Worm (Caenorhabditis elegans): Measurements from ENCODE around the gene mif-4.
"Not testable (repeated sequence)": the region's sequence is repeated elsewhere in the genome, so short reads cannot be mapped to it uniquely, and the experiment has no call there.

Gene mif-4

ce11 chrIV:6321667-6322066 is 14.1 kb downstream of the mif-4 start, which contains the start of gene Y73B6BL.29 (continued):
- TF ChIP-seq hpl-2 (GFP tag; optimal IDR thresholded peaks at IDR 0.05), result no peak
- TF ChIP-seq efl-3 (GFP tag; optimal IDR thresholded peaks at IDR 0.05), result peak; percentile 87
- TF ChIP-seq isw-1 (GFP tag; IDR thresholded peaks at IDR 0.05), result peak; percentile 94
- peak; percentile 98 for TF ChIP-seq egl-13 (tag; optimal IDR thresholded peaks at IDR 0.05)
- TF ChIP-seq alr-1 (tag; optimal IDR thresholded peaks at IDR 0.05; ENCODE audit: borderline replicate concordance), result no peak
- TF ChIP-seq ceh-82 (tag; optimal IDR thresholded peaks at IDR 0.05), result peak; percentile 88
- TF ChIP-seq grh-1 (GFP tag; IDR thresholded peaks at IDR 0.05), result peak; percentile 81
- TF ChIP-seq tbx-2 (tag; optimal IDR thresholded peaks at IDR 0.05), result peak; percentile 98
- peak; percentile 85 for TF ChIP-seq ztf-4 (tag; optimal IDR thresholded peaks at IDR 0.05)
- TF ChIP-seq C34B4.2 (tag; optimal IDR thresholded peaks at IDR 0.05), result peak; percentile 72
- peak; percentile 88 for TF ChIP-seq elt-2 (tag; optimal IDR thresholded peaks at IDR 0.05)
- TF ChIP-seq sox-4 (tag; optimal IDR thresholded peaks at IDR 0.05), result peak; percentile 96
- peak; percentile 78 for TF ChIP-seq aha-1 (tag; optimal IDR thresholded peaks at IDR 0.05)
- TF ChIP-seq lin-35 (GFP tag; optimal IDR thresholded peaks at IDR 0.05), result peak; percentile 99
- TF ChIP-seq nhr-11 (tag; optimal IDR thresholded peaks at IDR 0.05), result peak; percentile 80
- TF ChIP-seq hlh-17 (GFP tag; optimal IDR thresholded peaks at IDR 0.05; ENCODE audit: borderline replicate concordance), result peak; percentile 70
- TF ChIP-seq fkh-4 (tag; optimal IDR thresholded peaks at IDR 0.05; ENCODE audit: borderline replicate concordance), result peak; percentile 99
- TF ChIP-seq snpc-4 (tag; optimal IDR thresholded peaks at IDR 0.05), result peak; percentile 87
- TF ChIP-seq sup-37 (GFP tag; optimal IDR thresholded peaks at IDR 0.05), result peak; percentile 78
- peak; percentile 98 for TF ChIP-seq nhr-71 (tag; optimal IDR thresholded peaks at IDR 0.05)
- peak; percentile 19 for TF ChIP-seq nhr-237 (tag; optimal IDR thresholded peaks at IDR 0.05)
- TF ChIP-seq unc-98 (GFP tag; IDR thresholded peaks at IDR 0.05), result peak; percentile 96
- TF ChIP-seq aly-2 (tag; optimal IDR thresholded peaks at IDR 0.05), result peak; percentile 79
- TF ChIP-seq nhr-19 (GFP tag; conservative IDR thresholded peaks at IDR 0.05), result peak; percentile 94
- peak in 2 of 6 experiments; percentile 71 to 74 for TF ChIP-seq elt-3 (tag; optimal IDR thresholded peaks at IDR 0.05)
- TF ChIP-seq nhr-90 (tag; optimal IDR thresholded peaks at IDR 0.05; ENCODE audit: poor library complexity), result peak; percentile 99
- peak; percentile 96 for TF ChIP-seq lsy-2 (tag; optimal IDR thresholded peaks at IDR 0.05)
- TF ChIP-seq xbp-1 (tag; optimal IDR thresholded peaks at IDR 0.05), result peak; percentile 94
- TF ChIP-seq egl-27 (tag; optimal IDR thresholded peaks at IDR 0.05), result no peak
- TF ChIP-seq ceh-90 (tag; optimal IDR thresholded peaks at IDR 0.05), result peak; percentile 100
- peak; percentile 83 for TF ChIP-seq C16A3.4 (tag; optimal IDR thresholded peaks at IDR 0.05)
- TF ChIP-seq pag-3 (tag; optimal IDR thresholded peaks at IDR 0.05; ENCODE audit: borderline replicate concordance, insufficient read depth), result no peak
- TF ChIP-seq dpl-1 (GFP tag; optimal IDR thresholded peaks at IDR 0.05), result peak; percentile 96 to 98 (median 97)
- peak in 1 of 2 experiments; percentile 98 for TF ChIP-seq ztf-11 (tag; optimal IDR thresholded peaks at IDR 0.05)
- TF ChIP-seq lin-14 (GFP tag; optimal IDR thresholded peaks at IDR 0.05), result peak; percentile 95
- TF ChIP-seq fkh-10 (GFP tag; optimal IDR thresholded peaks at IDR 0.05), result peak; percentile 51

ce11 chrIV:6317357-6317756 is 18.4 kb downstream of the mif-4 start, which contains the start of gene Y73B6BL.12:
Gene Y73B6BL.12, minus strand, starts transcription at chrIV:6317457.
- not testable (repeated sequence) for TF ChIP-seq tbx-2 (tag; optimal IDR thresholded peaks at IDR 0.05); efl-3 (GFP tag; optimal IDR thresholded peaks at IDR 0.05); elt-3 (tag; optimal IDR thresholded peaks at IDR 0.05)

ce11 chrIV:6307439-6307838 is 28.4 kb downstream of the mif-4 start, which contains the start of gene csp-2:
Gene csp-2, plus strand, starts transcription at chrIV:6307739.
- TF ChIP-seq sox-4 (tag; optimal IDR thresholded peaks at IDR 0.05), result no peak
- TF ChIP-seq jun-1 (tag; optimal IDR thresholded peaks at IDR 0.05), result no peak
- no peak for TF ChIP-seq unc-86 (tag; optimal IDR thresholded peaks at IDR 0.05)
- no peak for TF ChIP-seq alr-1 (tag; optimal IDR thresholded peaks at IDR 0.05; ENCODE audit: borderline replicate concordance)
- TF ChIP-seq isw-1 (GFP tag; IDR thresholded peaks at IDR 0.05), result no peak
- no peak for TF ChIP-seq aha-1 (tag; optimal IDR thresholded peaks at IDR 0.05)
- no peak for TF ChIP-seq irx-1 (tag; optimal IDR thresholded peaks at IDR 0.05)
- no peak for TF ChIP-seq sup-37 (GFP tag; optimal IDR thresholded peaks at IDR 0.05)

Data from whole organism, L1 larva.